Worm (Caenorhabditis elegans) whole organism, L4 larva: ENCODE measurements around the gene F01G10.9.

Source experiments
- F26F4.8 ChIP-seq: fragments of 200-800 bp; sonication (Bioruptor generic); conservative IDR thresholded peaks from 2 replicates; pipeline ENCODE4 v1.3.6; 2022; ENCODE audit warnings: missing genetic modification characterization, missing compliant biosample characterization
- F44E2.7 ChIP-seq: fragments of 200-800 bp; sonication (Bioruptor generic); IDR thresholded peaks from 2 replicates; pipeline ENCODE4 v2.1.2; 2022; ENCODE audit warnings: missing genetic modification characterization, missing compliant biosample characterization
- F49E8.2 ChIP-seq: sonication (generic microtip); optimal IDR thresholded peaks from 2 replicates; lab custom pipeline; 2016; ENCODE audit warnings: missing compliant biosample characterization, mild to moderate bottlenecking, missing genetic modification characterization, borderline replicate concordance
- T20F7.1 ChIP-seq: fragments of 200-800 bp; sonication (Bioruptor generic); optimal IDR thresholded peaks from 2 replicates; lab custom pipeline; 2018; ENCODE audit warnings: mild to moderate bottlenecking, missing genetic modification characterization, missing compliant biosample characterization
- Y75B8A.6 ChIP-seq: fragments of 200-800 bp; sonication (Bioruptor generic); IDR thresholded peaks from 2 replicates; pipeline ENCODE4 v1.3.6; 2022; ENCODE audit warnings: missing genetic modification reagents, missing genetic modification characterization, missing compliant biosample characterization
- ZK337.2 ChIP-seq: fragments of 200-800 bp; sonication (Bioruptor generic); IDR thresholded peaks from 2 replicates; pipeline ENCODE4 v1.3.6; 2022; ENCODE audit warnings: missing genetic modification reagents, missing genetic modification characterization, missing compliant biosample characterization
- ZK546.5 ChIP-seq, 2 experiments: sonication (generic microtip); optimal IDR thresholded peaks; 2 replicates each; lab custom pipeline; 2017; ENCODE audit warnings: missing biosample characterization in 2 of 2, missing genetic modification characterization in 2 of 2
- aha-1 ChIP-seq: fragments of 150-350 bp; peaks from one replicate; lab custom pipeline; 2014; ENCODE audit warnings: missing biosample characterization, missing genetic modification characterization
- aly-2 ChIP-seq: sonication (generic microtip); optimal IDR thresholded peaks from 2 replicates; lab custom pipeline; 2018; ENCODE audit warnings: missing biosample characterization, missing genetic modification characterization
- ama-1 ChIP-seq: fragments of 150-350 bp; optimal IDR thresholded peaks from 2 replicates; lab custom pipeline; 2014; ENCODE audit warnings: inconsistent platforms, mixed read lengths
- ceh-28 ChIP-seq: fragments of 150-350 bp; optimal IDR thresholded peaks from 2 replicates; lab custom pipeline; 2014; ENCODE audit warnings: missing biosample characterization, missing genetic modification reagents, missing genetic modification characterization
- ceh-32 ChIP-seq: sonication (generic microtip); optimal IDR thresholded peaks from 2 replicates; lab custom pipeline; 2016; ENCODE audit warnings: mild to moderate bottlenecking, missing genetic modification characterization, missing compliant biosample characterization; ENCODE audit not compliant: poor library complexity
- ceh-44 ChIP-seq: fragments of 200-800 bp; sonication (Bioruptor generic); IDR thresholded peaks from 2 replicates; pipeline ENCODE4 v1.3.6; 2022; ENCODE audit warnings: missing genetic modification reagents, missing genetic modification characterization, missing compliant biosample characterization
- ceh-82 ChIP-seq: sonication (generic microtip); optimal IDR thresholded peaks from 2 replicates; lab custom pipeline; 2017; ENCODE audit warnings: missing biosample characterization, missing genetic modification characterization
- ces-1 ChIP-seq: fragments of 150-350 bp; sonication (generic microtip); optimal IDR thresholded peaks from 4 replicates; lab custom pipeline; 2014; ENCODE audit warnings: missing biosample characterization, missing genetic modification reagents, missing genetic modification characterization
- cey-2 ChIP-seq: sonication (generic microtip); optimal IDR thresholded peaks from 3 replicates; lab custom pipeline; 2017; ENCODE audit warnings: missing genetic modification characterization, mild to moderate bottlenecking, missing compliant biosample characterization, antibody characterized with exemption, borderline replicate concordance; ENCODE audit not compliant: insufficient read depth
- dmd-6 ChIP-seq: fragments of 200-800 bp; sonication (Bioruptor generic); IDR thresholded peaks from 2 replicates; pipeline ENCODE4 v1.3.6; 2022; ENCODE audit warnings: missing genetic modification reagents, missing genetic modification characterization, missing compliant biosample characterization
- dmd-8 ChIP-seq: fragments of 200-800 bp; sonication (Bioruptor generic); IDR thresholded peaks from 2 replicates; pipeline ENCODE4 v1.3.6; 2022; ENCODE audit warnings: missing genetic modification characterization, missing compliant biosample characterization
- dmd-9 ChIP-seq: fragments of 200-800 bp; sonication (Bioruptor generic); IDR thresholded peaks from 2 replicates; pipeline ENCODE4 v1.3.6; 2022; ENCODE audit warnings: missing genetic modification reagents, missing genetic modification characterization, missing compliant biosample characterization
- dpl-1 ChIP-seq: fragments of 150-350 bp; optimal IDR thresholded peaks from 2 replicates; lab custom pipeline; 2014; ENCODE audit warnings: missing biosample characterization, missing genetic modification reagents, missing genetic modification characterization
- duxl-1 ChIP-seq: sonication (generic microtip); optimal IDR thresholded peaks from 2 replicates; lab custom pipeline; 2016; ENCODE audit warnings: mild to moderate bottlenecking, missing genetic modification characterization, moderate library complexity, missing compliant biosample characterization; ENCODE audit not compliant: poor library complexity
- egl-27 ChIP-seq: sonication (generic microtip); optimal IDR thresholded peaks from 3 replicates; lab custom pipeline; 2017; ENCODE audit warnings: missing biosample characterization, missing genetic modification reagents, missing genetic modification characterization
- fkh-10 ChIP-seq: fragments of 150-350 bp; optimal IDR thresholded peaks from 2 replicates; lab custom pipeline; 2014; ENCODE audit warnings: missing biosample characterization, missing genetic modification reagents, missing genetic modification characterization
- fos-1 ChIP-seq: fragments of 150-350 bp; optimal IDR thresholded peaks from 2 replicates; lab custom pipeline; 2014; ENCODE audit warnings: missing biosample characterization, missing genetic modification characterization
- gei-8 ChIP-seq: fragments of 200-800 bp; sonication (Bioruptor generic); optimal IDR thresholded peaks from 2 replicates; lab custom pipeline; 2018; ENCODE audit warnings: mild to moderate bottlenecking, missing genetic modification characterization, missing compliant biosample characterization
- hlh-11 ChIP-seq: fragments of 200-800 bp; sonication (Bioruptor generic); optimal IDR thresholded peaks from 2 replicates; lab custom pipeline; 2018; ENCODE audit warnings: mild to moderate bottlenecking, missing genetic modification characterization, missing compliant biosample characterization
- hmg-1.1 ChIP-seq: fragments of 200-800 bp; sonication (Bioruptor generic); IDR thresholded peaks from 2 replicates; pipeline ENCODE4 v1.3.6; 2022; ENCODE audit warnings: missing genetic modification reagents, missing genetic modification characterization, missing compliant biosample characterization
- lim-7 ChIP-seq: fragments of 200-800 bp; sonication (Bioruptor generic); IDR thresholded peaks from 2 replicates; pipeline ENCODE4 v1.3.6; 2022; ENCODE audit warnings: missing genetic modification characterization, missing compliant biosample characterization
- lin-29 ChIP-seq: fragments of 200-800 bp; sonication (Bioruptor generic); IDR thresholded peaks from 2 replicates; pipeline ENCODE4 v1.3.6; 2022; ENCODE audit warnings: missing genetic modification reagents, missing genetic modification characterization, missing compliant biosample characterization
- lin-38 ChIP-seq: fragments of 200-800 bp; sonication (Bioruptor generic); IDR thresholded peaks from 2 replicates; pipeline ENCODE4 v1.3.6; 2022; ENCODE audit warnings: missing genetic modification reagents, missing genetic modification characterization, missing compliant biosample characterization
- lin-39 ChIP-seq: fragments of 150-350 bp; optimal IDR thresholded peaks from 2 replicates; lab custom pipeline; 2014; ENCODE audit warnings: missing biosample characterization, missing genetic modification reagents, missing genetic modification characterization
- lsy-2 ChIP-seq, 2 experiments: fragments of 150-350 bp in 1 of 2; sonication (generic microtip) in 1 of 2; optimal IDR thresholded peaks; 2 replicates each; lab custom pipeline; 2014 to 2017; ENCODE audit warnings: missing biosample characterization in 2 of 2, missing genetic modification characterization in 2 of 2
- mep-1 ChIP-seq: fragments of 150-350 bp; sonication (generic microtip); optimal IDR thresholded peaks from 3 replicates; lab custom pipeline; 2014; ENCODE audit warnings: missing biosample characterization, missing genetic modification characterization
- nhr-10 ChIP-seq: fragments of 150-350 bp; optimal IDR thresholded peaks from 2 replicates; lab custom pipeline; 2014; ENCODE audit warnings: missing biosample characterization, missing genetic modification characterization
- nhr-111 ChIP-seq: fragments of 200-800 bp; sonication (Bioruptor generic); optimal IDR thresholded peaks from 2 replicates; lab custom pipeline; 2018; ENCODE audit warnings: mild to moderate bottlenecking, missing genetic modification characterization, missing compliant biosample characterization
- nhr-25 ChIP-seq: sonication (generic microtip); optimal IDR thresholded peaks from 2 replicates; lab custom pipeline; 2017; ENCODE audit warnings: missing genetic modification characterization, mild to moderate bottlenecking, missing compliant biosample characterization, antibody characterized with exemption, moderate library complexity, borderline replicate concordance; ENCODE audit not compliant: insufficient read depth
- nhr-42 ChIP-seq: fragments of 200-800 bp; sonication (Bioruptor generic); IDR thresholded peaks from 2 replicates; pipeline ENCODE4 v1.3.6; 2022; ENCODE audit warnings: missing genetic modification characterization, missing compliant biosample characterization
- nhr-48 ChIP-seq: sonication (generic microtip); optimal IDR thresholded peaks from 2 replicates; lab custom pipeline; 2016; ENCODE audit warnings: mild to moderate bottlenecking, missing genetic modification characterization, missing compliant biosample characterization
- nhr-76 ChIP-seq: fragments of 150-350 bp; optimal IDR thresholded peaks from 2 replicates; lab custom pipeline; 2014; ENCODE audit warnings: missing biosample characterization, missing genetic modification characterization
- nhr-77 ChIP-seq: fragments of 150-350 bp; optimal IDR thresholded peaks from 2 replicates; lab custom pipeline; 2014; ENCODE audit warnings: missing biosample characterization, missing genetic modification characterization
- php-3 ChIP-seq: fragments of 200-800 bp; sonication (Bioruptor generic); IDR thresholded peaks from 2 replicates; pipeline ENCODE4 v1.3.6; 2022; ENCODE audit warnings: missing genetic modification reagents, missing genetic modification characterization, missing compliant biosample characterization
- pqm-1 ChIP-seq: sonication (generic microtip); optimal IDR thresholded peaks from 2 replicates; lab custom pipeline; 2017; ENCODE audit warnings: missing biosample characterization, missing genetic modification characterization
- rbr-2 ChIP-seq: sonication (generic microtip); optimal IDR thresholded peaks from 2 replicates; lab custom pipeline; 2016; ENCODE audit warnings: missing genotype, missing genetic modification characterization, missing compliant biosample characterization
- sdz-12 ChIP-seq: fragments of 200-800 bp; sonication (Bioruptor generic); optimal IDR thresholded peaks from 2 replicates; lab custom pipeline; 2018; ENCODE audit warnings: mild to moderate bottlenecking, missing genetic modification characterization, missing compliant biosample characterization
- set-16 ChIP-seq: fragments of 200-800 bp; sonication (Bioruptor generic); IDR thresholded peaks from 2 replicates; pipeline ENCODE4 v1.3.6; 2022; ENCODE audit warnings: missing genetic modification reagents, missing genetic modification characterization, missing compliant biosample characterization
- unc-130 ChIP-seq: sonication (generic microtip); optimal IDR thresholded peaks from 2 replicates; lab custom pipeline; 2016; ENCODE audit warnings: missing genetic modification reagents, missing genetic modification characterization, missing compliant biosample characterization
- unc-39 ChIP-seq: sonication (generic microtip); optimal IDR thresholded peaks from 2 replicates; lab custom pipeline; 2017; ENCODE audit warnings: missing biosample characterization, missing genetic modification characterization
- zfp-3 ChIP-seq: fragments of 200-800 bp; sonication (Bioruptor generic); conservative IDR thresholded peaks from 2 replicates; pipeline ENCODE4 v1.3.6; 2022; ENCODE audit warnings: missing genetic modification reagents, missing genetic modification characterization, missing compliant biosample characterization
- zip-2 ChIP-seq: fragments of 150-350 bp; optimal IDR thresholded peaks from 2 replicates; lab custom pipeline; 2014; ENCODE audit warnings: missing biosample characterization, missing genetic modification characterization
- ztf-11 ChIP-seq: fragments of 150-350 bp; optimal IDR thresholded peaks from 2 replicates; lab custom pipeline; 2014; ENCODE audit warnings: missing biosample characterization, missing genetic modification characterization
- ztf-7 ChIP-seq: fragments of 150-350 bp; optimal IDR thresholded peaks from 2 replicates; lab custom pipeline; 2014; ENCODE audit warnings: missing biosample characterization, missing genetic modification characterization

F01G10.9 gene

DNA sequence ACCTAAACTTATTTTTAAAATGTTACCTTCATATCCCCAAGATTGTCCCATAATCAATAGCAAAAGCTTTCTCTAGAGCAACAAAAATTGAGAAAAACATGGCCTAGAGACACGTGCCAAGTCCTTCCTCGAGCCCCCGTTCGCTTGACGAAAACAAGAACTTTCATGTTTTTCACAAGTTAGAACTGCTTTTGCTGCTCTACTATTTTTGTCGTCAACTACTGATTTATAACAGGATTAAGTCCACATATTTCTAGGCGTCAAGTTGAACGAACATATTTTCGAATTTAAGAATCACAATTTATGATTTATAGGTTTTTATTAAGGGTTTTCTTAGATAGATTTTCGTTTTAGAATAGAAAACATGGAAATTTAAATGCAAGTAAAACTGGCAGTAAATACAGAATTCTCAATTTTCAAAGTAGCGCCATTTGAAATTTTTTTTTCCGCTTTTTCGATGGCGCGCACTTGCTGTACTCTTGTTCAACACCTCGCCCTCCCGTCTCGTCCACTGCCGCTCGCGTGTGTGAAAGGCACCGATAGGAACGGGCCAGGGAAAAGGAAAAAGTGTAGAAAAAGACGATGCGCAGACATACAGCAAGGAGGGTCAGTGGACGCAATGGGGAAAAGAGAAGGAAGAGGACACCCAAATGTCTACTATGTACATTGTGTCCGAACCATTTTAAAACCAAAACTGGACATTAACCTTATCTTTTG lies 24.9 kb upstream of the F01G10.9 start, which contains the start of gene rad-51 (continued):
- TF ChIP-seq lin-29 (GFP tag; lab: Robert Waterston, UW) (no peak), mep-1 (tag; lab: Kevin White, UChicago) (peak; percentile 84), lin-39 (no peak), Y75B8A.6 (GFP tag; lab: Robert Waterston, UW) (no peak), egl-27 (tag; lab: Kevin White, UChicago) (no peak), cey-2 (tag; lab: Kevin White, UChicago) (no peak), rbr-2 (tag; lab: Kevin White, UChicago) (peak; percentile 67), hmg-1.1 (GFP tag; lab: Robert Waterston, UW) (peak; percentile 81), dmd-6 (GFP tag; lab: Robert Waterston, UW) (peak; percentile 42; the same call in 1 of the 2 replicates), zip-2 (tag; lab: Kevin White, UChicago) (no peak), ZK546.5 (tag; optimal IDR thresholded peaks at IDR 0.05; lab: Kevin White, UChicago) (no peak), lin-38 (peak; percentile 77), ceh-82 (tag; lab: Kevin White, UChicago) (no peak), nhr-10 (tag; lab: Kevin White, UChicago) (no peak), unc-39 (tag; lab: Kevin White, UChicago) (no peak), dmd-9 (no peak), F49E8.2 (tag; lab: Kevin White, UChicago) (no peak), nhr-48 (no peak), zfp-3 (GFP tag; lab: Robert Waterston, UW) (no peak), gei-8 (GFP tag; lab: Kevin White, UChicago) (no peak), ama-1 (lab: Kevin White, UChicago) (no peak), fkh-10 (GFP tag; lab: Kevin White, UChicago) (no peak), aha-1 (tag; lab: Kevin White, UChicago) (peak; percentile 3), ceh-28 (tag; lab: Kevin White, UChicago) (no peak), ces-1 (no peak), F44E2.7 (no peak), nhr-77 (tag; lab: Kevin White, UChicago) (peak; percentile 33), ztf-11 (tag; lab: Kevin White, UChicago) (no peak), dpl-1 (peak; percentile 83), php-3 (GFP tag; lab: Robert Waterston, UW) (no peak), F26F4.8 (GFP tag; lab: Robert Waterston, UW) (no peak), ceh-32 (no peak), ZK337.2 (GFP tag; lab: Robert Waterston, UW) (no peak), nhr-25 (tag; lab: Kevin White, UChicago) (peak; percentile 5), sdz-12 (GFP tag; lab: Kevin White, UChicago) (no peak), lim-7 (0 out of 2 replicates have a peak, but pooled peaks have one; percentile 53), pqm-1 (tag; lab: Kevin White, UChicago) (no peak), ztf-7 (tag; lab: Kevin White, UChicago) (peak; percentile 37), fos-1 (no peak), T20F7.1 (no peak), lsy-2 (tag; optimal IDR thresholded peaks at IDR 0.05; lab: Kevin White, UChicago) (peak in 1 of 2 experiments; percentile 69), nhr-111 (no peak), hlh-11 (tag; lab: Kevin White, UChicago) (peak; percentile 70), set-16 (GFP tag; lab: Robert Waterston, UW) (peak; percentile 17; the same call in 1 of the 2 replicates), ceh-44 (GFP tag; lab: Robert Waterston, UW) (no peak), dmd-8 (GFP tag; lab: Robert Waterston, UW) (no peak), unc-130 (GFP tag; lab: Kevin White, UChicago) (no peak), duxl-1 (tag; lab: Kevin White, UChicago) (no peak), aly-2 (tag; lab: Kevin White, UChicago) (no peak), nhr-42 (GFP tag; lab: Robert Waterston, UW) (no peak), nhr-76 (tag; lab: Kevin White, UChicago) (no peak)
